Worm (Caenorhabditis elegans) whole organism, young adult: ENCODE results near the gene B0228.9.

Experiments
- B0019.2 ChIP-seq: fragments of 200-800 bp; sonication (Bioruptor generic); conservative IDR thresholded peaks from 2 replicates; pipeline ENCODE4 v1.3.6; 2022; ENCODE audit warnings: missing genetic modification reagents, missing genetic modification characterization, missing compliant biosample characterization
- B0035.1 ChIP-seq: sonication (generic microtip); optimal IDR thresholded peaks from 2 replicates; lab custom pipeline; 2016; ENCODE audit warnings: missing genetic modification characterization, mild to moderate bottlenecking, missing compliant biosample characterization, missing genotype, missing genetic modification reagents
- D2030.7 ChIP-seq: fragments of 200-800 bp; sonication (Bioruptor generic); IDR thresholded peaks from 2 replicates; pipeline ENCODE4 v1.3.6; 2022; ENCODE audit warnings: missing genetic modification reagents, missing genetic modification characterization, missing compliant biosample characterization
- F10E7.11 ChIP-seq: sonication (generic microtip); optimal IDR thresholded peaks from 2 replicates; lab custom pipeline; 2017; ENCODE audit warnings: mild to moderate bottlenecking, missing genetic modification characterization, moderate library complexity, missing compliant biosample characterization
- F33H1.4 ChIP-seq: fragments of 200-800 bp; sonication (Bioruptor generic); IDR thresholded peaks from 2 replicates; pipeline ENCODE4 v1.3.6; 2022; ENCODE audit warnings: missing genetic modification reagents, missing genetic modification characterization, missing compliant biosample characterization
- F49E8.2 ChIP-seq: sonication (generic microtip); optimal IDR thresholded peaks from 3 replicates; lab custom pipeline; 2017; ENCODE audit warnings: missing genetic modification characterization, mild to moderate bottlenecking, missing compliant biosample characterization, antibody characterized with exemption, moderate library complexity; ENCODE audit not compliant: insufficient read depth
- F55B11.4 ChIP-seq: sonication (generic microtip); optimal IDR thresholded peaks from 2 replicates; lab custom pipeline; 2016; ENCODE audit warnings: missing compliant biosample characterization, missing genetic modification characterization, borderline replicate concordance; ENCODE audit not compliant: insufficient read depth
- K11D2.4 ChIP-seq: fragments of 200-800 bp; sonication (Bioruptor generic); IDR thresholded peaks from 2 replicates; pipeline ENCODE4 v1.3.6; 2022; ENCODE audit warnings: missing genetic modification reagents, missing genetic modification characterization, missing compliant biosample characterization
- K12H6.12 ChIP-seq: fragments of 200-800 bp; sonication (Bioruptor generic); optimal IDR thresholded peaks from 2 replicates; lab custom pipeline; 2018; ENCODE audit warnings: mild to moderate bottlenecking, missing genetic modification characterization, missing compliant biosample characterization
- T26A5.8 ChIP-seq: sonication (generic microtip); optimal IDR thresholded peaks from 2 replicates; lab custom pipeline; 2016; ENCODE audit warnings: missing genetic modification characterization, missing compliant biosample characterization
- Y53F4B.3 ChIP-seq: fragments of 200-800 bp; sonication (Bioruptor generic); IDR thresholded peaks from 2 replicates; pipeline ENCODE4 v1.3.6; 2022; ENCODE audit warnings: missing genetic modification reagents, missing genetic modification characterization, missing compliant biosample characterization
- Y53G8AR.9 ChIP-seq: fragments of 200-800 bp; sonication (Bioruptor generic); conservative IDR thresholded peaks from 2 replicates; pipeline ENCODE4 v1.3.6; 2022; ENCODE audit warnings: missing genetic modification reagents, missing genetic modification characterization, missing compliant biosample characterization
- Y67H2A.10 ChIP-seq: fragments of 200-800 bp; sonication (Bioruptor generic); conservative IDR thresholded peaks from 2 replicates; pipeline ENCODE4 v1.3.6; 2022; ENCODE audit warnings: missing genetic modification reagents, missing genetic modification characterization, missing compliant biosample characterization
- Y79H2A.3 ChIP-seq: fragments of 200-800 bp; sonication (Bioruptor generic); conservative IDR thresholded peaks from 2 replicates; pipeline ENCODE4 v1.3.6; 2022; ENCODE audit warnings: missing genetic modification reagents, missing genetic modification characterization, missing compliant biosample characterization
- ZK185.1 ChIP-seq: sonication (generic microtip); optimal IDR thresholded peaks from 2 replicates; lab custom pipeline; 2016; ENCODE audit warnings: mild to moderate bottlenecking, missing genetic modification characterization, missing compliant biosample characterization; ENCODE audit not compliant: poor library complexity, severe bottlenecking
- aptf-3 ChIP-seq: fragments of 200-800 bp; sonication (Bioruptor generic); IDR thresholded peaks from 2 replicates; pipeline ENCODE4 v1.3.6; 2022; ENCODE audit warnings: missing genetic modification characterization, missing compliant biosample characterization
- attf-3 ChIP-seq: fragments of 200-800 bp; sonication (Bioruptor generic); conservative IDR thresholded peaks from 2 replicates; pipeline ENCODE4 v1.3.6; 2022; ENCODE audit warnings: missing genetic modification reagents, missing genetic modification characterization, missing compliant biosample characterization
- ccch-3 ChIP-seq: fragments of 200-800 bp; sonication (Bioruptor generic); optimal IDR thresholded peaks from 2 replicates; lab custom pipeline; 2018; ENCODE audit warnings: mild to moderate bottlenecking, missing genetic modification characterization, missing compliant biosample characterization
- ceh-27 ChIP-seq: fragments of 200-800 bp; sonication (Bioruptor generic); optimal IDR thresholded peaks from 2 replicates; lab custom pipeline; 2018; ENCODE audit warnings: mild to moderate bottlenecking, missing genetic modification characterization, moderate library complexity, missing compliant biosample characterization
- ceh-91 ChIP-seq: fragments of 200-800 bp; sonication (Bioruptor generic); IDR thresholded peaks from 2 replicates; pipeline ENCODE4 v1.3.6; 2022; ENCODE audit warnings: missing genetic modification reagents, missing genetic modification characterization, missing compliant biosample characterization
- him-1 ChIP-seq: sonication (generic microtip); optimal IDR thresholded peaks from 2 replicates; lab custom pipeline; 2016; ENCODE audit warnings: missing genotype, missing genetic modification reagents, missing genetic modification characterization, missing compliant biosample characterization
- hlh-26 ChIP-seq: fragments of 200-800 bp; sonication (Bioruptor generic); conservative IDR thresholded peaks from 2 replicates; pipeline ENCODE4 v1.3.6; 2022; ENCODE audit warnings: missing genetic modification reagents, missing genetic modification characterization, missing compliant biosample characterization
- hrde-1 ChIP-seq: sonication (generic microtip); optimal IDR thresholded peaks from 2 replicates; lab custom pipeline; 2016; ENCODE audit warnings: missing genetic modification characterization, mild to moderate bottlenecking, missing compliant biosample characterization, moderate library complexity, missing genotype, missing genetic modification reagents, borderline replicate concordance
- lag-1 ChIP-seq: fragments of 200-800 bp; sonication (Bioruptor generic); IDR thresholded peaks from 2 replicates; pipeline ENCODE4 v1.3.6; 2022; ENCODE audit warnings: missing genetic modification reagents, missing genetic modification characterization, missing compliant biosample characterization
- let-526 ChIP-seq: fragments of 200-800 bp; sonication (Bioruptor generic); IDR thresholded peaks from 2 replicates; pipeline ENCODE4 v1.3.6; 2022; ENCODE audit warnings: missing genetic modification reagents, missing genetic modification characterization, missing compliant biosample characterization
- lin-40 ChIP-seq: sonication (generic microtip); optimal IDR thresholded peaks from 2 replicates; lab custom pipeline; 2016; ENCODE audit warnings: missing genetic modification characterization, mild to moderate bottlenecking, missing compliant biosample characterization, missing genotype, missing genetic modification reagents
- lin-54 ChIP-seq: fragments of 200-800 bp; sonication (Bioruptor generic); optimal IDR thresholded peaks from 2 replicates; lab custom pipeline; 2018; ENCODE audit warnings: mild to moderate bottlenecking, missing genetic modification characterization, missing compliant biosample characterization
- lsy-27 ChIP-seq: sonication (generic microtip); optimal IDR thresholded peaks from 2 replicates; lab custom pipeline; 2017; ENCODE audit warnings: missing genetic modification characterization, mild to moderate bottlenecking, missing compliant biosample characterization, antibody characterized with exemption, missing genotype, borderline replicate concordance; ENCODE audit not compliant: insufficient read depth
- madf-3 ChIP-seq: fragments of 200-800 bp; sonication (Bioruptor generic); IDR thresholded peaks from 2 replicates; pipeline ENCODE4 v1.3.6; 2022; ENCODE audit warnings: missing genetic modification reagents, missing genetic modification characterization, missing compliant biosample characterization
- madf-6 ChIP-seq: fragments of 200-800 bp; sonication (Bioruptor generic); IDR thresholded peaks from 2 replicates; pipeline ENCODE4 v1.3.6; 2022; ENCODE audit warnings: missing genetic modification reagents, missing genetic modification characterization, missing compliant biosample characterization
- madf-8 ChIP-seq: fragments of 200-800 bp; sonication (Bioruptor generic); conservative IDR thresholded peaks from 2 replicates; pipeline ENCODE4 v1.3.6; 2022; ENCODE audit warnings: missing genetic modification reagents, missing genetic modification characterization, missing compliant biosample characterization
- mcd-1 ChIP-seq: fragments of 200-800 bp; sonication (Bioruptor generic); IDR thresholded peaks from 2 replicates; pipeline ENCODE4 v1.3.6; 2022; ENCODE audit warnings: missing genetic modification reagents, missing genetic modification characterization, missing compliant biosample characterization
- mes-4 ChIP-seq: sonication (generic microtip); optimal IDR thresholded peaks from 2 replicates; lab custom pipeline; 2016; ENCODE audit warnings: missing genotype, missing genetic modification characterization, missing compliant biosample characterization
- nhr-27 ChIP-seq: fragments of 200-800 bp; sonication (Bioruptor generic); optimal IDR thresholded peaks from 2 replicates; lab custom pipeline; 2018; ENCODE audit warnings: mild to moderate bottlenecking, missing genetic modification characterization, moderate library complexity, missing compliant biosample characterization
- nhr-80 ChIP-seq: sonication (generic microtip); optimal IDR thresholded peaks from 2 replicates; lab custom pipeline; 2016; ENCODE audit warnings: missing genetic modification characterization, missing compliant biosample characterization
- repo-1 ChIP-seq: sonication (generic microtip); optimal IDR thresholded peaks from 2 replicates; lab custom pipeline; 2017; ENCODE audit warnings: mild to moderate bottlenecking, missing genetic modification characterization, missing compliant biosample characterization
- sdz-38 ChIP-seq: sonication (generic microtip); optimal IDR thresholded peaks from 2 replicates; lab custom pipeline; 2016; ENCODE audit warnings: missing genotype, missing genetic modification characterization, missing compliant biosample characterization
- sea-2 ChIP-seq: fragments of 200-800 bp; sonication (Bioruptor generic); IDR thresholded peaks from 2 replicates; pipeline ENCODE4 v1.3.6; 2022; ENCODE audit warnings: missing genetic modification characterization, missing compliant biosample characterization
- snpc-3.4 ChIP-seq: sonication (generic microtip); optimal IDR thresholded peaks from 2 replicates; lab custom pipeline; 2017; ENCODE audit warnings: missing genetic modification characterization, mild to moderate bottlenecking, missing compliant biosample characterization, antibody characterized with exemption, moderate library complexity, missing genotype, missing genetic modification reagents
- somi-1 ChIP-seq: fragments of 200-800 bp; sonication (Bioruptor generic); optimal IDR thresholded peaks from 2 replicates; lab custom pipeline; 2018; ENCODE audit warnings: mild to moderate bottlenecking, missing genetic modification characterization, missing compliant biosample characterization
- sptf-2 ChIP-seq: fragments of 200-800 bp; sonication (Bioruptor generic); optimal IDR thresholded peaks from 2 replicates; lab custom pipeline; 2018; ENCODE audit warnings: mild to moderate bottlenecking, missing genetic modification characterization, missing compliant biosample characterization
- tlf-1 ChIP-seq: fragments of 200-800 bp; sonication (Bioruptor generic); optimal IDR thresholded peaks from 2 replicates; lab custom pipeline; 2018; ENCODE audit warnings: mild to moderate bottlenecking, missing genetic modification characterization, missing compliant biosample characterization
- unc-62 ChIP-seq: fragments of 150-350 bp; optimal IDR thresholded peaks from 2 replicates; lab custom pipeline; 2014; ENCODE audit warnings: missing biosample characterization, missing genetic modification reagents, missing genetic modification characterization
- zfh-2 ChIP-seq: fragments of 200-800 bp; sonication (Bioruptor generic); conservative IDR thresholded peaks from 2 replicates; pipeline ENCODE4 v1.3.6; 2022; ENCODE audit warnings: missing genetic modification reagents, missing genetic modification characterization, missing compliant biosample characterization
- zim-3 ChIP-seq: sonication (generic microtip); optimal IDR thresholded peaks from 2 replicates; lab custom pipeline; 2017; ENCODE audit warnings: mild to moderate bottlenecking, missing genetic modification characterization, moderate library complexity, missing compliant biosample characterization
- ztf-26 ChIP-seq: sonication (generic microtip); optimal IDR thresholded peaks from 2 replicates; lab custom pipeline; 2017; ENCODE audit warnings: missing genetic modification characterization, missing compliant biosample characterization

Gene B0228.9

DNA sequence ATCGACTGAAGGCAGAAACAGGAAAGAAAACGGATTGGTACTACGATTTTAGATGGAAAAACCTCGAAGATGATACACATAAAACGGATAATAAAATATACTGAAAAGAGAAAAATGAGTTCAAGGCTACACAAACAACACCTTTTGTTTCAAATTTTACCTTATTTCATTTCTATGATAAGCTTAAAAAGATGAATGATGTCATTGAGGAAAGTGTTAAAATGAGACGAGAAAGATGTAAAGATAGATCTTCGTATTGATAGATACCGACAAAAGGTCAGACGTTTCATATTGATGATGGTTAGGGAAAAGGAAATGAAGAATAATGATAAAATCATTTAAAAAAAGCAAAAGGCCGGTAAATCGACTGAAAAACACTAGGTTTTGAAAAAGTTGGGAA is 26.1 kb upstream of the B0228.9 start (continued):
- TF ChIP-seq ZK185.1 (tag; lab: Kevin White, UChicago) = no peak

- no peak for TF ChIP-seq lin-40 (tag; lab: Kevin White, UChicago)
- TF ChIP-seq tlf-1 = no peak
- TF ChIP-seq ccch-3 (GFP tag; lab: Kevin White, UChicago) = no peak
- TF ChIP-seq F33H1.4 (GFP tag; lab: Robert Waterston, UW) = no peak
- no peak for TF ChIP-seq lag-1 (GFP tag; lab: Robert Waterston, UW)
- TF ChIP-seq madf-6 (GFP tag; lab: Robert Waterston, UW) = peak; percentile 42; the same call in 1 of the 2 replicates
- TF ChIP-seq nhr-27 = no peak
- no peak for TF ChIP-seq madf-3 (GFP tag; lab: Robert Waterston, UW)
- no peak for TF ChIP-seq repo-1 (tag; lab: Kevin White, UChicago)
- TF ChIP-seq mcd-1 (GFP tag; lab: Robert Waterston, UW) = no peak; the same call in 1 of the 2 replicates
- TF ChIP-seq F10E7.11 (tag; lab: Kevin White, UChicago) = no peak
- 0 out of 2 replicates have a peak, but pooled peaks have one; percentile 12 for TF ChIP-seq ceh-91
- TF ChIP-seq K12H6.12 (tag; lab: Kevin White, UChicago) = no peak
- no peak for TF ChIP-seq Y53G8AR.9 (GFP tag; lab: Robert Waterston, UW)
- no peak for TF ChIP-seq sea-2 (GFP tag; lab: Robert Waterston, UW)
- no peak for TF ChIP-seq ZK185.1 (tag; lab: Kevin White, UChicago)
- no peak; the same call in 1 of the 2 replicates for TF ChIP-seq D2030.7 (GFP tag; lab: Robert Waterston, UW)
- TF ChIP-seq him-1 (tag; lab: Kevin White, UChicago) = peak; percentile 9
- no peak for TF ChIP-seq attf-3 (GFP tag; lab: Robert Waterston, UW)
- peak; percentile 13; the same call in 1 of the 2 replicates for TF ChIP-seq madf-8 (GFP tag; lab: Robert Waterston, UW)
- TF ChIP-seq lsy-27 (tag; lab: Kevin White, UChicago) = no peak
- no peak for TF ChIP-seq sptf-2 (GFP tag; lab: Kevin White, UChicago)
- no peak for TF ChIP-seq Y67H2A.10 (GFP tag; lab: Robert Waterston, UW)
- no peak for TF ChIP-seq ceh-27 (GFP tag; lab: Kevin White, UChicago)
- TF ChIP-seq hrde-1 (tag; lab: Kevin White, UChicago) = no peak
- TF ChIP-seq somi-1 (GFP tag; lab: Kevin White, UChicago) = no peak
- TF ChIP-seq mes-4 (tag; lab: Kevin White, UChicago) = no peak
- TF ChIP-seq K11D2.4 (GFP tag; lab: Robert Waterston, UW) = no peak
- TF ChIP-seq sdz-38 (tag; lab: Kevin White, UChicago) = no peak
- no peak for TF ChIP-seq Y53F4B.3 (GFP tag; lab: Robert Waterston, UW)
- TF ChIP-seq zim-3 (tag; lab: Kevin White, UChicago) = no peak
- TF ChIP-seq hlh-26 (GFP tag; lab: Robert Waterston, UW) = no peak
- TF ChIP-seq ztf-26 (tag; lab: Kevin White, UChicago) = no peak
- no peak for TF ChIP-seq F49E8.2 (tag; lab: Kevin White, UChicago)
- peak; percentile 11 for TF ChIP-seq lin-54 (GFP tag; lab: Kevin White, UChicago)
- TF ChIP-seq aptf-3 (GFP tag; lab: Robert Waterston, UW) = no peak
- TF ChIP-seq Y79H2A.3 = no peak
- no peak for TF ChIP-seq nhr-80
- TF ChIP-seq B0019.2 (GFP tag; lab: Robert Waterston, UW) = no peak
- TF ChIP-seq zfh-2 (GFP tag; lab: Robert Waterston, UW) = no peak
- no peak for TF ChIP-seq let-526
- TF ChIP-seq F55B11.4 (tag; lab: Kevin White, UChicago) = no peak
- no peak for TF ChIP-seq T26A5.8 (tag; lab: Kevin White, UChicago)
- TF ChIP-seq B0035.1 (tag; lab: Kevin White, UChicago) = no peak
- no peak for TF ChIP-seq unc-62 (GFP tag; lab: Kevin White, UChicago)
- TF ChIP-seq snpc-3.4 (tag; lab: Kevin White, UChicago) = no peak
These were observed 20.0 kb upstream of the B0228.9 start, which contains the start of gene skr-17 for ce11 chrII:7783467-7783959. TSS of gene skr-17 (plus strand) at chrII:7783517.
